Worm (Caenorhabditis elegans) whole organism, L4 larva: ENCODE measurements around the gene col-185.
A peak's percentile ranks its signal among the peaks of the same experiment; 100 is the strongest.

Source experiments
- F26F4.8 ChIP-seq: fragments of 200-800 bp; sonication (Bioruptor generic); conservative IDR thresholded peaks from 2 replicates; pipeline ENCODE4 v1.3.6; 2022; ENCODE audit warnings: missing genetic modification characterization, missing compliant biosample characterization
- F37D6.2 ChIP-seq: sonication (generic microtip); optimal IDR thresholded peaks from 2 replicates; lab custom pipeline; 2016; ENCODE audit warnings: mild to moderate bottlenecking, missing genetic modification characterization, missing compliant biosample characterization
- F49E8.2 ChIP-seq: sonication (generic microtip); optimal IDR thresholded peaks from 2 replicates; lab custom pipeline; 2016; ENCODE audit warnings: missing compliant biosample characterization, mild to moderate bottlenecking, missing genetic modification characterization, borderline replicate concordance
- R02D3.7 ChIP-seq: fragments of 150-350 bp; sonication (generic microtip); optimal IDR thresholded peaks from 3 replicates; lab custom pipeline; 2014; ENCODE audit warnings: missing biosample characterization, missing genetic modification characterization
- T20F7.1 ChIP-seq: fragments of 200-800 bp; sonication (Bioruptor generic); optimal IDR thresholded peaks from 2 replicates; lab custom pipeline; 2018; ENCODE audit warnings: mild to moderate bottlenecking, missing genetic modification characterization, missing compliant biosample characterization
- T26A8.4 ChIP-seq: fragments of 200-800 bp; sonication (Bioruptor generic); IDR thresholded peaks from 2 replicates; pipeline ENCODE4 v1.3.6; 2022; ENCODE audit warnings: missing genetic modification characterization, missing compliant biosample characterization
- Y48G9A.11 ChIP-seq: fragments of 200-800 bp; sonication (Bioruptor generic); IDR thresholded peaks from 2 replicates; pipeline ENCODE4 v1.3.6; 2022; ENCODE audit warnings: missing genetic modification reagents, missing genetic modification characterization, missing compliant biosample characterization
- ZK546.5 ChIP-seq, 2 experiments: sonication (generic microtip); optimal IDR thresholded peaks; 2 replicates each; lab custom pipeline; 2017; ENCODE audit warnings: missing biosample characterization in 2 of 2, missing genetic modification characterization in 2 of 2
- arid-1 ChIP-seq: fragments of 200-800 bp; sonication (Bioruptor generic); conservative IDR thresholded peaks from 2 replicates; pipeline ENCODE4 v1.3.6; 2022; ENCODE audit warnings: missing genetic modification reagents, missing genetic modification characterization, missing compliant biosample characterization
- ceh-20 ChIP-seq: fragments of 200-800 bp; sonication (Bioruptor generic); IDR thresholded peaks from 2 replicates; pipeline ENCODE4 v1.3.6; 2022; ENCODE audit warnings: missing genetic modification reagents, missing genetic modification characterization, missing compliant biosample characterization
- ceh-44 ChIP-seq: fragments of 200-800 bp; sonication (Bioruptor generic); IDR thresholded peaks from 2 replicates; pipeline ENCODE4 v1.3.6; 2022; ENCODE audit warnings: missing genetic modification reagents, missing genetic modification characterization, missing compliant biosample characterization
- ces-1 ChIP-seq: fragments of 150-350 bp; sonication (generic microtip); optimal IDR thresholded peaks from 4 replicates; lab custom pipeline; 2014; ENCODE audit warnings: missing biosample characterization, missing genetic modification reagents, missing genetic modification characterization
- cey-2 ChIP-seq: sonication (generic microtip); optimal IDR thresholded peaks from 3 replicates; lab custom pipeline; 2017; ENCODE audit warnings: missing genetic modification characterization, mild to moderate bottlenecking, missing compliant biosample characterization, antibody characterized with exemption, borderline replicate concordance; ENCODE audit not compliant: insufficient read depth
- dmd-8 ChIP-seq: fragments of 200-800 bp; sonication (Bioruptor generic); IDR thresholded peaks from 2 replicates; pipeline ENCODE4 v1.3.6; 2022; ENCODE audit warnings: missing genetic modification characterization, missing compliant biosample characterization
- dmd-9 ChIP-seq: fragments of 200-800 bp; sonication (Bioruptor generic); IDR thresholded peaks from 2 replicates; pipeline ENCODE4 v1.3.6; 2022; ENCODE audit warnings: missing genetic modification reagents, missing genetic modification characterization, missing compliant biosample characterization
- dve-1 ChIP-seq: sonication (generic microtip); optimal IDR thresholded peaks from 2 replicates; lab custom pipeline; 2017; ENCODE audit warnings: antibody characterized with exemption, mild to moderate bottlenecking, missing genetic modification characterization, missing compliant biosample characterization; ENCODE audit not compliant: insufficient read depth
- egl-27 ChIP-seq: sonication (generic microtip); optimal IDR thresholded peaks from 3 replicates; lab custom pipeline; 2017; ENCODE audit warnings: missing biosample characterization, missing genetic modification reagents, missing genetic modification characterization
- egl-43 ChIP-seq: fragments of 200-800 bp; sonication (Bioruptor generic); IDR thresholded peaks from 2 replicates; pipeline ENCODE4 v1.3.6; 2022; ENCODE audit warnings: missing genetic modification reagents, missing genetic modification characterization, missing compliant biosample characterization
- fkh-10 ChIP-seq: fragments of 150-350 bp; optimal IDR thresholded peaks from 2 replicates; lab custom pipeline; 2014; ENCODE audit warnings: missing biosample characterization, missing genetic modification reagents, missing genetic modification characterization
- fos-1 ChIP-seq: fragments of 150-350 bp; optimal IDR thresholded peaks from 2 replicates; lab custom pipeline; 2014; ENCODE audit warnings: missing biosample characterization, missing genetic modification characterization
- hif-1 ChIP-seq, 2 experiments: sonication (generic microtip); optimal IDR thresholded peaks; 2 replicates each; lab custom pipeline; 2016 to 2017; ENCODE audit warnings: missing compliant biosample characterization in 2 of 2, missing genetic modification characterization in 2 of 2, missing genetic modification reagents in 2 of 2, missing genotype in 2 of 2, mild to moderate bottlenecking in 1 of 2
- hlh-30 ChIP-seq: sonication (generic microtip); optimal IDR thresholded peaks from 2 replicates; lab custom pipeline; 2017; ENCODE audit warnings: antibody characterized with exemption, mild to moderate bottlenecking, missing genetic modification characterization, missing compliant biosample characterization; ENCODE audit not compliant: insufficient read depth
- jun-1 ChIP-seq: fragments of 150-350 bp; optimal IDR thresholded peaks from 2 replicates; lab custom pipeline; 2014; ENCODE audit warnings: missing biosample characterization, missing genetic modification reagents, missing genetic modification characterization
- lim-7 ChIP-seq: fragments of 200-800 bp; sonication (Bioruptor generic); IDR thresholded peaks from 2 replicates; pipeline ENCODE4 v1.3.6; 2022; ENCODE audit warnings: missing genetic modification characterization, missing compliant biosample characterization
- lin-13 ChIP-seq: fragments of 150-350 bp; optimal IDR thresholded peaks from 2 replicates; lab custom pipeline; 2014; ENCODE audit warnings: missing biosample characterization, missing genetic modification reagents, missing genetic modification characterization
- lin-15B ChIP-seq: fragments of 150-350 bp; sonication (generic microtip); optimal IDR thresholded peaks from 3 replicates; lab custom pipeline; 2014; ENCODE audit warnings: missing biosample characterization, missing genetic modification characterization
- lin-29 ChIP-seq: fragments of 200-800 bp; sonication (Bioruptor generic); IDR thresholded peaks from 2 replicates; pipeline ENCODE4 v1.3.6; 2022; ENCODE audit warnings: missing genetic modification reagents, missing genetic modification characterization, missing compliant biosample characterization
- lin-39 ChIP-seq: fragments of 150-350 bp; optimal IDR thresholded peaks from 2 replicates; lab custom pipeline; 2014; ENCODE audit warnings: missing biosample characterization, missing genetic modification reagents, missing genetic modification characterization
- lir-3 ChIP-seq: sonication (generic microtip); optimal IDR thresholded peaks from 2 replicates; lab custom pipeline; 2016; ENCODE audit warnings: mild to moderate bottlenecking, missing genetic modification characterization, missing compliant biosample characterization
- madf-5 ChIP-seq, 2 experiments: fragments of 200-800 bp; sonication (Bioruptor generic); IDR thresholded peaks; 2 replicates each; pipeline ENCODE4 v1.3.6; 2022; ENCODE audit warnings: missing compliant biosample characterization in 2 of 2, missing genetic modification characterization in 2 of 2
- madf-9 ChIP-seq: fragments of 200-800 bp; sonication (Bioruptor generic); conservative IDR thresholded peaks from 2 replicates; pipeline ENCODE4 v1.3.6; 2022; ENCODE audit warnings: missing genetic modification reagents, missing genetic modification characterization, missing compliant biosample characterization
- mdl-1 ChIP-seq, 2 experiments: fragments of 150-350 bp in 1 of 2; sonication (generic microtip) in 1 of 2; optimal IDR thresholded peaks; 2 replicates each; lab custom pipeline; 2014 to 2017; ENCODE audit warnings: missing biosample characterization in 2 of 2, missing genetic modification characterization in 2 of 2
- mdt-29 ChIP-seq: fragments of 200-800 bp; sonication (Bioruptor generic); IDR thresholded peaks from 2 replicates; pipeline ENCODE4 v1.3.6; 2022; ENCODE audit warnings: missing genetic modification reagents, missing genetic modification characterization, missing compliant biosample characterization
- nhr-11 ChIP-seq: fragments of 150-350 bp; optimal IDR thresholded peaks from 2 replicates; lab custom pipeline; 2014; ENCODE audit warnings: missing biosample characterization, missing genetic modification characterization
- nhr-237 ChIP-seq: sonication (generic microtip); optimal IDR thresholded peaks from 2 replicates; lab custom pipeline; 2017; ENCODE audit warnings: missing biosample characterization, missing genetic modification characterization
- nhr-25 ChIP-seq: sonication (generic microtip); optimal IDR thresholded peaks from 2 replicates; lab custom pipeline; 2017; ENCODE audit warnings: missing genetic modification characterization, mild to moderate bottlenecking, missing compliant biosample characterization, antibody characterized with exemption, moderate library complexity, borderline replicate concordance; ENCODE audit not compliant: insufficient read depth
- nhr-41 ChIP-seq: fragments of 200-800 bp; sonication (Bioruptor generic); IDR thresholded peaks from 2 replicates; pipeline ENCODE4 v1.3.6; 2022; ENCODE audit warnings: missing genetic modification reagents, missing genetic modification characterization, missing compliant biosample characterization
- pha-4 ChIP-seq, 2 experiments: fragments of 150-350 bp in 1 of 2; fragments of 200-800 bp in 1 of 2; sonication (Bioruptor generic) in 1 of 2; IDR thresholded peaks in 1 of 2; optimal IDR thresholded peaks in 1 of 2; 2 replicates each; pipeline versions ENCODE4 v1.3.6 to Lab custom; 2014 to 2022; ENCODE audit warnings: missing genetic modification characterization in 2 of 2, missing genetic modification reagents in 2 of 2, missing biosample characterization in 1 of 2, missing compliant biosample characterization in 1 of 2
- spr-1 ChIP-seq: sonication (generic microtip); optimal IDR thresholded peaks from 2 replicates; lab custom pipeline; 2016; ENCODE audit warnings: mild to moderate bottlenecking, missing genetic modification characterization, missing compliant biosample characterization
- spr-3 ChIP-seq: fragments of 200-800 bp; sonication (Bioruptor generic); optimal IDR thresholded peaks from 2 replicates; lab custom pipeline; 2018; ENCODE audit warnings: mild to moderate bottlenecking, missing genetic modification characterization, missing compliant biosample characterization
- tag-97 ChIP-seq: fragments of 200-800 bp; sonication (Bioruptor generic); IDR thresholded peaks from 2 replicates; pipeline ENCODE4 v1.3.6; 2022; ENCODE audit warnings: missing genetic modification characterization, missing compliant biosample characterization
- unc-62 ChIP-seq, 3 experiments: fragments of 150-350 bp in 1 of 3; sonication (generic microtip); optimal IDR thresholded peaks in 2 of 3; peaks in 1 of 3; 1 replicate in 1 of 3; 2 replicates in 2 of 3; lab custom pipeline; 2014 to 2017; ENCODE audit warnings: missing biosample characterization in 3 of 3, missing genetic modification characterization in 3 of 3, missing genetic modification reagents in 3 of 3, missing genotype in 1 of 3
- vab-7 ChIP-seq: fragments of 200-800 bp; sonication (Bioruptor generic); IDR thresholded peaks from 2 replicates; pipeline ENCODE4 v1.3.6; 2022; ENCODE audit warnings: missing genetic modification reagents, missing genetic modification characterization, missing compliant biosample characterization
- zag-1 ChIP-seq: fragments of 150-350 bp; optimal IDR thresholded peaks from 2 replicates; lab custom pipeline; 2014; ENCODE audit warnings: missing biosample characterization, missing genetic modification characterization
- zfp-2 ChIP-seq: sonication (generic microtip); optimal IDR thresholded peaks from 2 replicates; lab custom pipeline; 2016; ENCODE audit warnings: mild to moderate bottlenecking, missing genetic modification characterization, missing compliant biosample characterization
- zfp-3 ChIP-seq: fragments of 200-800 bp; sonication (Bioruptor generic); conservative IDR thresholded peaks from 2 replicates; pipeline ENCODE4 v1.3.6; 2022; ENCODE audit warnings: missing genetic modification reagents, missing genetic modification characterization, missing compliant biosample characterization

col-185 gene

DNA sequence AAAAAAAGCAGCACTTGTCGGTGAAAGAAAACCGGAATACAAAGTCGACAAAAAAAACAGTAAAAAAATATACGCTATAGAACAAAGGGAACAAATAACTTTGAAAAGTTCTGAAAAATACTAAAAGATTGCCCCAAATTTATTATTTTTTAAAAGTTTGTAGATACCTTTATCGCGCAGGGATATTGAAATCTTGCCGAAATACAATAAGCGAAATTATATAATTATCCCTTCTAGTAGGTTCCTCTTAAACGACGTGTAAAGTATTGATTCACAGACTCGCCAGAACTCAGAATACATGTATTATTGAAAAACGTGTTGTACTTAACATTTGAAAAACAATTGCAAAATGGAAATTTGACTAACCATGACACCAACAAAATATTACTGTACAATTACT is 3.5 kb upstream of the col-185 start (continued):
- no peak for TF ChIP-seq Y48G9A.11 (GFP tag; lab: Robert Waterston, UW)
- TF ChIP-seq nhr-25 (tag; lab: Kevin White, UChicago): no peak
- TF ChIP-seq ZK546.5 (tag; optimal IDR thresholded peaks at IDR 0.05; lab: Kevin White, UChicago): peak in 1 of 2 experiments; percentile 27
- peak; percentile 96 for TF ChIP-seq F37D6.2 (tag; lab: Kevin White, UChicago)
- no peak for TF ChIP-seq cey-2 (tag; lab: Kevin White, UChicago)
- TF ChIP-seq lin-15B (tag; lab: Kevin White, UChicago): no peak
- TF ChIP-seq fkh-10 (GFP tag; lab: Kevin White, UChicago): peak; percentile 82
- TF ChIP-seq T20F7.1 (GFP tag; lab: Kevin White, UChicago): peak; percentile 87
- no peak for TF ChIP-seq dmd-9 (GFP tag; lab: Robert Waterston, UW)
- TF ChIP-seq egl-27 (tag; lab: Kevin White, UChicago): no peak
- TF ChIP-seq lin-13 (GFP tag; lab: Kevin White, UChicago): peak; percentile 76
- peak in 1 of 2 experiments; percentile 66; a peak in 1 of 4 replicates for TF ChIP-seq madf-5 (GFP tag; IDR thresholded peaks at IDR 0.05; lab: Robert Waterston, UW)
- TF ChIP-seq dmd-8 (GFP tag; lab: Robert Waterston, UW): no peak
- TF ChIP-seq spr-1: peak; percentile 82
- TF ChIP-seq dve-1 (tag; lab: Kevin White, UChicago): peak; percentile 95
- TF ChIP-seq ceh-20 (GFP tag; lab: Robert Waterston, UW): peak; percentile 61; the same call in 1 of the 2 replicates
- TF ChIP-seq zag-1 (tag; lab: Kevin White, UChicago): no peak
- peak; percentile 74 for TF ChIP-seq madf-9 (GFP tag; lab: Robert Waterston, UW)
- TF ChIP-seq hif-1 (tag; optimal IDR thresholded peaks at IDR 0.05; lab: Kevin White, UChicago): peak in 1 of 2 experiments; percentile 42
- TF ChIP-seq F26F4.8 (GFP tag; lab: Robert Waterston, UW): no peak
- peak; percentile 81 for TF ChIP-seq hlh-30 (tag; lab: Kevin White, UChicago)
- TF ChIP-seq R02D3.7 (tag; lab: Kevin White, UChicago): no peak
- peak; percentile 77; the same call in 1 of the 2 replicates for TF ChIP-seq pha-4 (GFP tag; IDR thresholded peaks at IDR 0.05; lab: Robert Waterston, UW)
- peak; percentile 43 for TF ChIP-seq pha-4 (tag; optimal IDR thresholded peaks at IDR 0.05; lab: Kevin White, UChicago)
- 0 out of 2 replicates have a peak, but pooled peaks have one; percentile 43 for TF ChIP-seq arid-1 (GFP tag; lab: Robert Waterston, UW)

- TF ChIP-seq lim-7 (GFP tag; lab: Robert Waterston, UW): peak; percentile 93
- TF ChIP-seq zfp-2 (tag; lab: Kevin White, UChicago): peak; percentile 6
- TF ChIP-seq spr-3 (GFP tag; lab: Kevin White, UChicago): peak; percentile 65
- TF ChIP-seq F49E8.2 (tag; lab: Kevin White, UChicago): peak; percentile 49
- peak; percentile 81 for TF ChIP-seq arid-1 (GFP tag; lab: Robert Waterston, UW)
- TF ChIP-seq dve-1 (tag; lab: Kevin White, UChicago): peak; percentile 21
- no peak for TF ChIP-seq mdl-1 (tag; optimal IDR thresholded peaks at IDR 0.05; lab: Kevin White, UChicago)
- TF ChIP-seq ceh-44 (GFP tag; lab: Robert Waterston, UW): peak; percentile 56; the same call in 1 of the 2 replicates
- TF ChIP-seq jun-1: peak; percentile 19
- peak; percentile 71 for TF ChIP-seq lir-3 (tag; lab: Kevin White, UChicago)
- TF ChIP-seq fos-1 (tag; lab: Kevin White, UChicago): no peak
- TF ChIP-seq zfp-3 (GFP tag; lab: Robert Waterston, UW): 0 out of 2 replicates have a peak, but pooled peaks have one; percentile 42
- no peak for TF ChIP-seq ces-1 (GFP tag; lab: Kevin White, UChicago)
- TF ChIP-seq mdt-29 (GFP tag; lab: Robert Waterston, UW): no peak
- no peak for TF ChIP-seq unc-62 (GFP tag; optimal IDR thresholded peaks at IDR 0.05 in 1 of 2; lab: Kevin White, UChicago)
- TF ChIP-seq unc-62 (tag; optimal IDR thresholded peaks at IDR 0.05; lab: Kevin White, UChicago): no peak
- TF ChIP-seq nhr-41: no peak
- TF ChIP-seq lin-29: peak; percentile 64; the same call in 1 of the 2 replicates
- no peak for TF ChIP-seq tag-97
- peak; percentile 49 for TF ChIP-seq nhr-11 (tag; lab: Kevin White, UChicago)
- TF ChIP-seq egl-43 (GFP tag; lab: Robert Waterston, UW): peak; percentile 92
- no peak for TF ChIP-seq nhr-237 (tag; lab: Kevin White, UChicago)
- peak; percentile 90 for TF ChIP-seq vab-7
- TF ChIP-seq T26A8.4 (GFP tag; lab: Robert Waterston, UW): peak; percentile 83
- no peak for TF ChIP-seq lin-39 (tag; lab: Kevin White, UChicago)
- TF ChIP-seq madf-9 (GFP tag; lab: Robert Waterston, UW): peak; percentile 76
- TF ChIP-seq ZK546.5 (tag; optimal IDR thresholded peaks at IDR 0.05; lab: Kevin White, UChicago): no peak
Measured at ce11 chrX:13511796-13512195, 899 bp upstream of the col-185 start.
